Worm (Caenorhabditis elegans): ENCODE measurements around the gene C05G5.3.

The C05G5.3 gene

ce11 chrX:14780176-14780575, 28.4 kb upstream of the C05G5.3 start (continued):
- TF ChIP-seq nhr-237 (tag; optimal IDR thresholded peaks at IDR 0.05) (no peak), elt-3 (tag; optimal IDR thresholded peaks at IDR 0.05) (peak in 2 of 6 experiments; percentile 61 to 78), grh-1 (GFP tag; IDR thresholded peaks at IDR 0.05) (no peak), unc-86 (tag; optimal IDR thresholded peaks at IDR 0.05) (no peak), elt-2 (tag; optimal IDR thresholded peaks at IDR 0.05) (no peak), zip-4 (GFP tag; optimal IDR thresholded peaks at IDR 0.05) (no peak), mab-9 (GFP tag; IDR thresholded peaks at IDR 0.05) (no peak), sup-37 (GFP tag; optimal IDR thresholded peaks at IDR 0.05) (no peak), zag-1 (tag; optimal IDR thresholded peaks at IDR 0.05) (no peak), nhr-12 (tag; optimal IDR thresholded peaks at IDR 0.05) (no peak), ama-1 (optimal IDR thresholded peaks at IDR 0.05) (no peak), aly-2 (tag; optimal IDR thresholded peaks at IDR 0.05) (no peak), swsn-7 (tag; optimal IDR thresholded peaks at IDR 0.05) (no peak), nhr-90 (tag; optimal IDR thresholded peaks at IDR 0.05; ENCODE audit: poor library complexity) (peak; percentile 37), efl-1 (optimal IDR thresholded peaks at IDR 0.05) (no peak), efl-1 (GFP tag; optimal IDR thresholded peaks at IDR 0.05 in 1 of 2) (no peak), lin-35 (GFP tag; optimal IDR thresholded peaks at IDR 0.05) (peak in 1 of 2 experiments; percentile 51), nhr-11 (tag; optimal IDR thresholded peaks at IDR 0.05) (no peak), mdl-1 (tag; optimal IDR thresholded peaks at IDR 0.05) (peak in 1 of 2 experiments; percentile 62), egl-13 (tag; optimal IDR thresholded peaks at IDR 0.05) (no peak), efl-3 (GFP tag; optimal IDR thresholded peaks at IDR 0.05) (no peak), lir-3 (tag; optimal IDR thresholded peaks at IDR 0.05; ENCODE audit: poor library complexity) (no peak), ztf-4 (tag; optimal IDR thresholded peaks at IDR 0.05) (no peak), F16B12.6 (tag; optimal IDR thresholded peaks at IDR 0.05) (no peak)

ce11 chrX:14778112-14778511, 26.3 kb upstream of the C05G5.3 start:
- TF ChIP-seq nhr-11 (tag; optimal IDR thresholded peaks at IDR 0.05) = no peak
- peak; percentile 34 for TF ChIP-seq dsc-1 (tag; optimal IDR thresholded peaks at IDR 0.05)

- no peak for TF ChIP-seq efl-1 (optimal IDR thresholded peaks at IDR 0.05)
- TF ChIP-seq efl-1 (GFP tag; optimal IDR thresholded peaks at IDR 0.05 in 1 of 2) = peak in 1 of 2 experiments; percentile 93
- TF ChIP-seq tbx-2 (tag; optimal IDR thresholded peaks at IDR 0.05) = peak; percentile 21
- TF ChIP-seq lin-39 (tag; optimal IDR thresholded peaks at IDR 0.05) = no peak
- TF ChIP-seq lin-14 (GFP tag; optimal IDR thresholded peaks at IDR 0.05) = peak; percentile 37
Measured at ce11 chrX:14776312-14776711, 24.5 kb upstream of the C05G5.3 start.

ce11 chrX:14775222-14775621, 23.4 kb upstream of the C05G5.3 start:
- no peak for TF ChIP-seq pag-3 (tag; optimal IDR thresholded peaks at IDR 0.05; ENCODE audit: borderline replicate concordance, insufficient read depth)
- TF ChIP-seq Y116A8C.19 (tag; optimal IDR thresholded peaks at IDR 0.05; ENCODE audit: borderline replicate concordance) = no peak
- TF ChIP-seq ceh-82 (tag; optimal IDR thresholded peaks at IDR 0.05) = no peak
- TF ChIP-seq F16B12.6 (tag; optimal IDR thresholded peaks at IDR 0.05) = no peak
- TF ChIP-seq sptf-1 (tag; optimal IDR thresholded peaks at IDR 0.05) = no peak
- TF ChIP-seq ets-5 (GFP tag; IDR thresholded peaks at IDR 0.05) = no peak
- TF ChIP-seq zip-4 (GFP tag; optimal IDR thresholded peaks at IDR 0.05) = no peak
- TF ChIP-seq nhr-85 (tag) = no peak
- TF ChIP-seq nhr-77 (tag; optimal IDR thresholded peaks at IDR 0.05) = no peak
- TF ChIP-seq vab-15 (tag; optimal IDR thresholded peaks at IDR 0.05) = no peak
- no peak for TF ChIP-seq unc-98 (GFP tag; IDR thresholded peaks at IDR 0.05)
- TF ChIP-seq pqm-1 (tag; optimal IDR thresholded peaks at IDR 0.05) = no peak
- TF ChIP-seq lin-35 (GFP tag; optimal IDR thresholded peaks at IDR 0.05) = no peak
- TF ChIP-seq mep-1 (tag; optimal IDR thresholded peaks at IDR 0.05) = no peak

All from whole organism, L1 larva.